Fruit fly (Drosophila melanogaster) whole organism, pupa: ENCODE measurements around the gene Ect3.

Experiments
- CG10348 ChIP-seq: fragments of 200-800 bp; sonication (Bioruptor generic); IDR thresholded peaks from 2 replicates; pipeline ENCODE4 v1.3.6; 2022; ENCODE audit warnings: missing biosample characterization, missing genetic modification characterization
- CG12605 ChIP-seq: fragments of 200-800 bp; sonication (Bioruptor generic); IDR thresholded peaks from 2 replicates; pipeline ENCODE4 v1.3.6; 2022; ENCODE audit warnings: missing biosample characterization, missing genetic modification characterization
- CG13204 ChIP-seq: fragments of 200-800 bp; sonication (Bioruptor generic); optimal IDR thresholded peaks from 2 replicates; lab custom pipeline; 2018; ENCODE audit warnings: missing biosample characterization, mild to moderate bottlenecking, missing genetic modification characterization, moderate library complexity
- CG14655 ChIP-seq: fragments of 200-800 bp; sonication (Bioruptor generic); optimal IDR thresholded peaks from 3 replicates; lab custom pipeline; 2017; ENCODE audit warnings: mild to moderate bottlenecking, missing biosample characterization, missing genetic modification reagents, missing genetic modification characterization
- CG15710 ChIP-seq: fragments of 200-800 bp; sonication (Bioruptor generic); optimal IDR thresholded peaks from 2 replicates; lab custom pipeline; 2018; ENCODE audit warnings: missing biosample characterization, mild to moderate bottlenecking, missing genetic modification characterization, moderate library complexity
- CG17806 ChIP-seq: fragments of 200-800 bp; sonication (Bioruptor generic); optimal IDR thresholded peaks from 2 replicates; lab custom pipeline; 2018; ENCODE audit warnings: missing biosample characterization, mild to moderate bottlenecking, missing genetic modification characterization, moderate library complexity
- CG32121 ChIP-seq: fragments of 200-800 bp; sonication (Bioruptor generic); IDR thresholded peaks from 2 replicates; pipeline ENCODE4 v1.3.6; 2022; ENCODE audit warnings: missing biosample characterization, missing genetic modification characterization
- CG34367 ChIP-seq: fragments of 200-800 bp; sonication (Bioruptor generic); optimal IDR thresholded peaks from 2 replicates; lab custom pipeline; 2018; ENCODE audit warnings: missing biosample characterization, mild to moderate bottlenecking, missing genetic modification characterization
- CG4496 ChIP-seq: fragments of 200-800 bp; sonication (Bioruptor generic); IDR thresholded peaks from 3 replicates; pipeline ENCODE4 v1.3.6; 2022; ENCODE audit warnings: missing biosample characterization, missing genetic modification characterization
- CG8159 ChIP-seq: fragments of 200-800 bp; sonication (Bioruptor generic); optimal IDR thresholded peaks from 3 replicates; lab custom pipeline; 2018; ENCODE audit warnings: missing biosample characterization, mild to moderate bottlenecking, missing genetic modification characterization, moderate library complexity
- CG8301 ChIP-seq: fragments of 200-800 bp; sonication (Bioruptor generic); optimal IDR thresholded peaks from 2 replicates; lab custom pipeline; 2018; ENCODE audit warnings: missing biosample characterization, mild to moderate bottlenecking, missing genetic modification characterization
- CG9948 ChIP-seq: fragments of 200-800 bp; sonication (Bioruptor generic); optimal IDR thresholded peaks from 2 replicates; lab custom pipeline; 2018; ENCODE audit warnings: missing biosample characterization, mild to moderate bottlenecking, missing genetic modification characterization, moderate library complexity
- D1 ChIP-seq: fragments of 200-800 bp; sonication (Bioruptor generic); optimal IDR thresholded peaks from 2 replicates; lab custom pipeline; 2018; ENCODE audit warnings: missing biosample characterization, mild to moderate bottlenecking, missing genetic modification characterization, moderate library complexity
- EcR ChIP-seq: fragments of 200-800 bp; sonication (Bioruptor generic); optimal IDR thresholded peaks from 3 replicates; lab custom pipeline; 2019; ENCODE audit warnings: missing biosample characterization, missing genetic modification characterization, mild to moderate bottlenecking, moderate library complexity, missing genetic modification reagents
- Ets98B ChIP-seq: fragments of 200-800 bp; sonication (Bioruptor generic); IDR thresholded peaks from 2 replicates; pipeline ENCODE4 v1.3.6; 2022; ENCODE audit warnings: missing biosample characterization, missing genetic modification characterization
- Pif1A ChIP-seq: fragments of 200-800 bp; sonication (Bioruptor generic); optimal IDR thresholded peaks from 3 replicates; lab custom pipeline; 2016; ENCODE audit warnings: missing biosample characterization, missing genetic modification characterization
- Pif1B ChIP-seq: fragments of 200-800 bp; sonication (Bioruptor generic); optimal IDR thresholded peaks from 3 replicates; lab custom pipeline; 2016; ENCODE audit warnings: missing biosample characterization, missing genetic modification characterization
- Snoo ChIP-seq: fragments of 200-800 bp; sonication (Bioruptor generic); optimal IDR thresholded peaks from 3 replicates; lab custom pipeline; 2017; ENCODE audit warnings: missing biosample characterization, mild to moderate bottlenecking, missing genetic modification characterization, inconsistent platforms
- fd96Ca ChIP-seq: fragments of 200-800 bp; sonication (Bioruptor generic); IDR thresholded peaks from 3 replicates; pipeline ENCODE4 v1.3.6; 2022; ENCODE audit warnings: missing biosample characterization, missing genetic modification characterization
- gl ChIP-seq: fragments of 200-800 bp; sonication (Bioruptor generic); optimal IDR thresholded peaks from 2 replicates; lab custom pipeline; 2018; ENCODE audit warnings: missing biosample characterization, mild to moderate bottlenecking, missing genetic modification characterization
- rn ChIP-seq: fragments of 200-800 bp; sonication (Bioruptor generic); IDR thresholded peaks from 2 replicates; pipeline ENCODE4 v1.3.6; 2022; ENCODE audit warnings: missing biosample characterization, missing genetic modification characterization

The Ect3 gene

dm6 chr3R:11978278-11978677, 20.8 kb upstream of the Ect3 start:
- no peak for TF ChIP-seq gl (tag; lab: Kevin White, UChicago)
- no peak for TF ChIP-seq CG8159 (tag; lab: Kevin White, UChicago)
- no peak for TF ChIP-seq CG34367
- no peak for TF ChIP-seq CG13204 (GFP tag; lab: Kevin White, UChicago)
- TF ChIP-seq fd96Ca = no peak
- no peak for TF ChIP-seq Ets98B (GFP tag; lab: Robert Waterston, UW)
- no peak for TF ChIP-seq CG4496 (GFP tag; lab: Robert Waterston, UW)
- TF ChIP-seq rn (GFP tag; lab: Robert Waterston, UW) = no peak

- TF ChIP-seq CG4496 (GFP tag; lab: Robert Waterston, UW) (peak; percentile 68; the same call in 2 of the 3 replicates), CG8159 (tag; lab: Kevin White, UChicago) (peak; percentile 62), CG9948 (tag; lab: Kevin White, UChicago) (peak; percentile 51), Pif1B (peak; percentile 44), CG32121 (no peak), gl (tag; lab: Kevin White, UChicago) (no peak), CG8301 (tag; lab: Kevin White, UChicago) (peak; percentile 57), CG13204 (GFP tag; lab: Kevin White, UChicago) (no peak), Snoo (peak; percentile 31), rn (GFP tag; lab: Robert Waterston, UW) (no peak), CG15710 (tag; lab: Kevin White, UChicago) (peak; percentile 46), Ets98B (GFP tag; lab: Robert Waterston, UW) (0 out of 2 replicates have a peak, but pooled peaks have one; percentile 31), Pif1A (GFP tag; lab: Kevin White, UChicago) (peak; percentile 22), CG34367 (peak; percentile 42), CG17806 (peak; percentile 59), CG12605 (GFP tag; lab: Robert Waterston, UW) (no peak), fd96Ca (no peak), CG14655 (GFP tag; lab: Kevin White, UChicago) (peak; percentile 52), CG10348 (no peak), EcR (GFP tag; lab: Kevin White, UChicago) (peak; percentile 15)
These were observed 19.1 kb upstream of the Ect3 start, which contains the start of gene CG18547 for dm6 chr3R:11979879-11980571. CG18547 (minus strand) TSS chr3R:11980390.

DNA sequence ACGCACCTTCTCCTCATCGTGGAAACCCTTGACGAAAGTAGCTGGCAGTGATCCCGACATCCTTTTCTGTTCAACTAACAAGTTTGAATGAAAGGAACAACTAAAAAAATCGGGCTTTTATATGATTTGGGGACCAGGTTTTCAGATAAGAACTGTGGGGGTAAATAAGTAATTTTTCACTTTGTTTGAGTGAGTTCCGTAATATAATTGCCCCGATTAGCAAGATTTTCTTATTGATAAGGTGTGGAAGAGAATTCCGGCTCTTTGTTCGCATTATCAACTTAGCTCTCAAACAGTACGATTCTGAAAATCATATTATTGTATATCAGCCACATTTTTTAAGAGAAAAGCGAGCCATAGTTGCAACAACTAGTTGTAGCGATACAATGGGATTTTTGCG, 17.1 kb upstream of the Ect3 start, which contains the start of gene CG12224:
TSS of gene CG12224 (minus strand) at position 101 of the 400 bp plus-strand sequence.
- TF ChIP-seq Snoo (no peak), gl (tag; lab: Kevin White, UChicago) (no peak), fd96Ca (no peak), Pif1B (no peak), CG8159 (tag; lab: Kevin White, UChicago) (no peak), Pif1A (GFP tag; lab: Kevin White, UChicago) (no peak)

- TF ChIP-seq CG34367 = no peak
- TF ChIP-seq D1 (tag; lab: Kevin White, UChicago) = peak; percentile 11
These were observed 16.5 kb upstream of the Ect3 start for dm6 chr3R:11982547-11982946.

DNA sequence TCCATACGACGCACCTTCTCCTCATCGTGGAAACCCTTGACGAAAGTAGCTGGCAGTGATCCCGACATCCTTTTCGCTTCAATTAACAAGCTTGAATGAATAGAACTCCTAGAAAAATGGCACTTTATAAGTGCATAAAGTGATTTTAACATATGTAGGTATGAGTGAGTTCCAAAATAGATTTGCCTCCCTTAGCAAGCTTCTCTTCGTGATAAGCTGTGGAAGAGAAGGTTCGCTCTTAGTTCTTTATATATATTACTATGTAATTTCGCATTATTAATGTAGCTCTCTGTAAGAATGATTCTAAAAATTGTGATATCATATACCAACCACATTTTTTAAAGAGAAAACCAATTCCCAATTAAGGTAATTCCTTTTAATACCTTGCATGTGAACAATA, 14.6 kb upstream of the Ect3 start, which contains the start of gene CG3397:
TSS of gene CG3397 (minus strand) at position 101 of the 400 bp plus-strand sequence.
- TF ChIP-seq fd96Ca (no peak), CG4496 (GFP tag; lab: Robert Waterston, UW) (no peak), CG32121 (no peak), CG34367 (no peak), Pif1B (no peak), CG12605 (GFP tag; lab: Robert Waterston, UW) (no peak), rn (GFP tag; lab: Robert Waterston, UW) (no peak), CG17806 (no peak), CG13204 (GFP tag; lab: Kevin White, UChicago) (no peak), CG14655 (GFP tag; lab: Kevin White, UChicago) (no peak), Pif1A (GFP tag; lab: Kevin White, UChicago) (no peak), CG8159 (tag; lab: Kevin White, UChicago) (no peak)

DNA sequence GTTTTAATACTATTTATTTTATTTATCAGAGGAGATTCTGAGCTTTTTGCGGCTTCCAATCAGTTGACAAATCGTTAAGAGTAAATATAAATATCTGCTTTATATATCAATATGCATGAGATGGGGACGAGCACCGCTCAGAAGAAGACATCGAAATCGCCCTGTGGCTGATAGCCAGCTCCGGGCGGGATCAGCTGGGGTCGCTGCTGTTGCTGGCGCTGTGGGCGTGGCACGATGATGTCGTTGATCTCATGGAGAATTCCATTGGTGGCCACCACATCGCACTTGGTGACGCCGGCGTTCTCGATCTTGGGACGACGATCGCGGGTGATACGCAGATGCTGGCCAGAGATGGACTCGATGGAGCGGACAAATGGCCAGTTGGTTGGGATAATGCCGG, 14.2 kb upstream of the Ect3 start:
- no peak for TF ChIP-seq CG8301 (tag; lab: Kevin White, UChicago)
- no peak for TF ChIP-seq CG17806
- no peak for TF ChIP-seq CG12605 (GFP tag; lab: Robert Waterston, UW)
- TF ChIP-seq EcR (GFP tag; lab: Kevin White, UChicago) = peak; percentile 79

DNA sequence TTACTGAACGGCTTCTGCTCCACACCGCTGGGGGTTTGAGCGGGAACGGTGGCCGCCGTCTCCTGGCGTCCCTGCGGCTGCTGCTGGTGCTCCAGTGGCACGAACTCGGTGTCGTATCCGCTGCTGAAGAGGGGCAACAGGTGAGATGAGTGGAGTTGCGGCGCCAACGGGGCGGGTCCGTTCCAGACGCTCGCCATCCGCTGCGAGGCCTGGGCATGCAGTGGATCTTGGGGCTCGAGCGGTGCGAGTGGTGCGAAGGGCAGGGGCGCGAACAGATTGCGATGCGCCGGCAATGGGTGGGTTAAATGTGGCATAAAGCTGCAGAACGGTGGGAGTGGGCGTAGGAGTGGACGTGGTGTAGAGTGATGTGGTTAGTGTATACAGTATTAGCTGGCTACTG, 9.9 kb upstream of the Ect3 start:
- TF ChIP-seq CG34367 (no peak), Pif1A (GFP tag; lab: Kevin White, UChicago) (no peak), CG13204 (GFP tag; lab: Kevin White, UChicago) (peak; percentile 87)
